Worm (Caenorhabditis elegans): ENCODE measurements around the gene F16B4.5.

The F16B4.5 gene

ce11 chrV:1579790-1580189, 8.4 kb upstream of the F16B4.5 start:
- TF ChIP-seq Y67H2A.10 (GFP tag; conservative IDR thresholded peaks at IDR 0.05) (no peak), somi-1 (GFP tag; optimal IDR thresholded peaks at IDR 0.05) (no peak), ekl-4 (GFP tag; IDR thresholded peaks at IDR 0.05) (no peak), madf-8 (GFP tag; conservative IDR thresholded peaks at IDR 0.05) (no peak), rec-8 (tag; optimal IDR thresholded peaks at IDR 0.05) (no peak), ZK185.1 (tag; optimal IDR thresholded peaks at IDR 0.05; ENCODE audit: poor library complexity, severe bottlenecking) (no peak), nhr-90 (tag; optimal IDR thresholded peaks at IDR 0.05) (no peak), pha-4 (tag; optimal IDR thresholded peaks at IDR 0.05) (no peak), chd-7 (tag; optimal IDR thresholded peaks at IDR 0.05) (no peak), nhr-27 (tag; optimal IDR thresholded peaks at IDR 0.05) (no peak), Y53F4B.3 (GFP tag; IDR thresholded peaks at IDR 0.05) (no peak)

- no peak for TF ChIP-seq madf-6 (GFP tag; IDR thresholded peaks at IDR 0.05)
- peak; percentile 51 for TF ChIP-seq zfh-2 (GFP tag; conservative IDR thresholded peaks at IDR 0.05)
Observed at ce11 chrV:1583242-1583641, 5.0 kb upstream of the F16B4.5 start.

ce11 chrV:1585411-1585810, 2.8 kb upstream of the F16B4.5 start, which contains the start of gene F16B4.7:
TSS of gene F16B4.7 (plus strand) at chrV:1585711.
- TF ChIP-seq attf-3 (GFP tag; conservative IDR thresholded peaks at IDR 0.05) = no peak
- no peak for TF ChIP-seq lin-35 (GFP tag; optimal IDR thresholded peaks at IDR 0.05)
- TF ChIP-seq Y79H2A.3 (GFP tag; conservative IDR thresholded peaks at IDR 0.05) = no peak
- no peak for TF ChIP-seq ccch-3 (GFP tag; optimal IDR thresholded peaks at IDR 0.05)
- TF ChIP-seq rec-8 (tag; optimal IDR thresholded peaks at IDR 0.05) = no peak
- TF ChIP-seq rcor-1 (GFP tag; IDR thresholded peaks at IDR 0.05) = no peak
- TF ChIP-seq lsl-1 (GFP tag; optimal IDR thresholded peaks at IDR 0.05) = no peak
- TF ChIP-seq B0336.3 (GFP tag; IDR thresholded peaks at IDR 0.05) = no peak
- TF ChIP-seq B0261.1 (tag; optimal IDR thresholded peaks at IDR 0.05) = no peak
- TF ChIP-seq ekl-4 (GFP tag; IDR thresholded peaks at IDR 0.05) = no peak
- TF ChIP-seq nhr-27 (tag; optimal IDR thresholded peaks at IDR 0.05) = no peak
- TF ChIP-seq F22D6.2 (tag; optimal IDR thresholded peaks at IDR 0.05) = no peak
- TF ChIP-seq egl-18 (GFP tag; IDR thresholded peaks at IDR 0.05) = no peak
- no peak for TF ChIP-seq nfyb-1 (GFP tag; IDR thresholded peaks at IDR 0.05)
- TF ChIP-seq F49E8.2 (tag; optimal IDR thresholded peaks at IDR 0.05; ENCODE audit: insufficient read depth) = no peak
- TF ChIP-seq Y67H2A.10 (GFP tag; conservative IDR thresholded peaks at IDR 0.05) = no peak

- TF ChIP-seq nfya-2 (GFP tag; IDR thresholded peaks at IDR 0.05) = no peak
- no peak for TF ChIP-seq ets-4 (GFP tag; optimal IDR thresholded peaks at IDR 0.05)
- TF ChIP-seq zfh-2 (GFP tag; conservative IDR thresholded peaks at IDR 0.05) = no peak
- TF ChIP-seq dox-1 (GFP tag; IDR thresholded peaks at IDR 0.05) = no peak
- TF ChIP-seq B0019.2 (GFP tag; conservative IDR thresholded peaks at IDR 0.05) = no peak
- TF ChIP-seq bed-2 (GFP tag; IDR thresholded peaks at IDR 0.05) = no peak
- no peak for TF ChIP-seq F57A8.1 (GFP tag; optimal IDR thresholded peaks at IDR 0.05)
- TF ChIP-seq madf-3 (GFP tag; IDR thresholded peaks at IDR 0.05) = no peak
- TF ChIP-seq ztf-28 (GFP tag; IDR thresholded peaks at IDR 0.05) = no peak
- no peak for TF ChIP-seq snpc-1.1 (tag; optimal IDR thresholded peaks at IDR 0.05; ENCODE audit: insufficient read depth)
- no peak for TF ChIP-seq egl-18 (GFP tag; IDR thresholded peaks at IDR 0.05)
- TF ChIP-seq F37B4.10 (GFP tag; IDR thresholded peaks at IDR 0.05) = no peak
- no peak for TF ChIP-seq let-526 (GFP tag; IDR thresholded peaks at IDR 0.05)
- no peak for TF ChIP-seq ztf-3 (GFP tag; optimal IDR thresholded peaks at IDR 0.05)
- TF ChIP-seq mes-4 (tag; optimal IDR thresholded peaks at IDR 0.05) = no peak
Observed at ce11 chrV:1586906-1587305, 1.3 kb upstream of the F16B4.5 start, which contains the start of gene F16B4.6. TSS of gene F16B4.6 (plus strand) at chrV:1587206.

Data from whole organism, young adult.